Worm (Caenorhabditis elegans) whole organism, midembryonic: ENCODE data around the gene unc-31.

ENCODE experiments used
- T22C8.4 ChIP-seq: fragments of 200-800 bp; sonication (Bioruptor generic); IDR thresholded peaks from 2 replicates; pipeline ENCODE4 v1.3.6; 2022; ENCODE audit warnings: missing genetic modification characterization, missing compliant biosample characterization
- klf-2 ChIP-seq: fragments of 200-800 bp; sonication (Bioruptor generic); conservative IDR thresholded peaks from 2 replicates; pipeline ENCODE4 v1.3.6; 2022; ENCODE audit warnings: missing genetic modification reagents, missing genetic modification characterization, missing compliant biosample characterization
- med-1 ChIP-seq: sonication (generic microtip); optimal IDR thresholded peaks from 2 replicates; lab custom pipeline; 2017; ENCODE audit warnings: missing genetic modification characterization, mild to moderate bottlenecking, missing compliant biosample characterization, antibody characterized with exemption, missing genetic modification reagents; ENCODE audit not compliant: insufficient read depth
- tab-1 ChIP-seq: fragments of 200-800 bp; sonication (Bioruptor generic); IDR thresholded peaks from 2 replicates; pipeline ENCODE4 v1.3.6; 2022; ENCODE audit warnings: missing genetic modification characterization, missing compliant biosample characterization

- TF ChIP-seq med-1 (no peak), tab-1 (GFP tag; lab: Robert Waterston, UW) (no peak), T22C8.4 (GFP tag; lab: Robert Waterston, UW) (no peak), klf-2 (GFP tag; lab: Robert Waterston, UW) (no peak)
Observed at ce11 chrIV:12785988-12786387, 12.3 kb downstream of the unc-31 start.
